Fruit fly (Drosophila melanogaster) Kc167 (cell line): Measurements from ENCODE around the gene CG11666.

Experiments used
- Myc ChIP-seq: fragments of >200 bp; optimal IDR thresholded peaks from 2 replicates; lab custom pipeline; 2017; ENCODE audit warnings: missing external identifiers
- Sin3A ChIP-seq: fragments of >200 bp; optimal IDR thresholded peaks from 2 replicates; lab custom pipeline; 2018; ENCODE audit warnings: missing external identifiers
- h ChIP-seq: fragments of >200 bp; optimal IDR thresholded peaks from 3 replicates; lab custom pipeline; 2018; ENCODE audit warnings: missing external identifiers
- insv ChIP-seq: fragments of >200 bp; optimal IDR thresholded peaks from 3 replicates; lab custom pipeline; 2018; ENCODE audit warnings: missing external identifiers
- psq ChIP-seq: fragments of >200 bp; optimal IDR thresholded peaks from 2 replicates; lab custom pipeline; 2017; ENCODE audit warnings: missing external identifiers
- ttk ChIP-seq: sonication (Bioruptor generic); optimal IDR thresholded peaks from 2 replicates; lab custom pipeline; 2017; ENCODE audit warnings: missing external identifiers

CG11666 gene

dm6 chrX:20984386-20984785 lies at the start of gene CG11666:
Gene CG11666 (plus strand): TSS chrX:20984686.
- no peak for TF ChIP-seq Sin3A (lab: Kevin White, UChicago)

dm6 chrX:20948268-20948667 lies 36.2 kb upstream of the CG11666 start:
- TF ChIP-seq Myc (no peak), insv (lab: Kevin White, UChicago) (no peak)

dm6 chrX:20963405-20963804 lies 21.1 kb upstream of the CG11666 start, which contains the start of gene Ser6:
Gene Ser6 (minus strand): TSS chrX:20963505.
- TF ChIP-seq ttk = no peak
- TF ChIP-seq insv (lab: Kevin White, UChicago) = no peak
- no peak for TF ChIP-seq psq
- no peak for TF ChIP-seq h (lab: Kevin White, UChicago)
- TF ChIP-seq Sin3A (lab: Kevin White, UChicago) = no peak
- no peak for TF ChIP-seq Myc

dm6 chrX:20965369-20966040 lies 19.0 kb upstream of the CG11666 start, which contains the start of gene CG1304:
Gene CG1304 (minus strand): TSS chrX:20965419.
- no peak for TF ChIP-seq Myc
- TF ChIP-seq insv (lab: Kevin White, UChicago) = no peak

- TF ChIP-seq h (lab: Kevin White, UChicago) = no peak
- no peak for TF ChIP-seq psq
- no peak for TF ChIP-seq Sin3A (lab: Kevin White, UChicago)
- no peak for TF ChIP-seq Myc
- no peak for TF ChIP-seq insv (lab: Kevin White, UChicago)
- no peak for TF ChIP-seq ttk
Observed at dm6 chrX:20977986-20978385, 6.5 kb upstream of the CG11666 start, which contains the start of gene CG44426. Gene CG44426 (plus strand): TSS chrX:20978286.

- TF ChIP-seq psq (no peak), ttk (no peak), insv (lab: Kevin White, UChicago) (no peak), Sin3A (lab: Kevin White, UChicago) (no peak), h (lab: Kevin White, UChicago) (no peak), Myc (no peak)
Observed at dm6 chrX:21010541-21010940, 26.1 kb downstream of the CG11666 start.

- no peak for TF ChIP-seq psq
- TF ChIP-seq ttk = no peak
- TF ChIP-seq Sin3A (lab: Kevin White, UChicago) = no peak
- TF ChIP-seq h (lab: Kevin White, UChicago) = no peak
- TF ChIP-seq Myc = no peak
- no peak for TF ChIP-seq insv (lab: Kevin White, UChicago)
Observed at dm6 chrX:21017568-21017967, 33.1 kb downstream of the CG11666 start.

dm6 chrX:21025788-21026187 lies 41.3 kb downstream of the CG11666 start, which contains the start of gene r-cup:
Gene r-cup (minus strand): TSS chrX:21025888.
- TF ChIP-seq h (lab: Kevin White, UChicago) (no peak), Sin3A (lab: Kevin White, UChicago) (no peak), ttk (no peak), insv (lab: Kevin White, UChicago) (no peak), Myc (no peak), psq (no peak)

- TF ChIP-seq insv (lab: Kevin White, UChicago) = no peak
- no peak for TF ChIP-seq psq
- TF ChIP-seq Sin3A (lab: Kevin White, UChicago) = no peak
- no peak for TF ChIP-seq Myc
- no peak for TF ChIP-seq ttk
- TF ChIP-seq h (lab: Kevin White, UChicago) = no peak
Observed at dm6 chrX:21027929-21028575, 43.6 kb downstream of the CG11666 start, which contains the start of gene CG1532. Gene CG1532 (minus strand): TSS chrX:21028361.

- no peak for TF ChIP-seq psq
- TF ChIP-seq Myc = no peak
- no peak for TF ChIP-seq insv (lab: Kevin White, UChicago)
- no peak for TF ChIP-seq h (lab: Kevin White, UChicago)
- no peak for TF ChIP-seq ttk
- no peak for TF ChIP-seq Sin3A (lab: Kevin White, UChicago)
Observed at dm6 chrX:21031819-21032261, 47.4 kb downstream of the CG11666 start, which contains the start of gene CG1529. Gene CG1529 (minus strand): TSS chrX:21031950.

dm6 chrX:21034638-21035037 lies 50.2 kb downstream of the CG11666 start:
- TF ChIP-seq Sin3A (lab: Kevin White, UChicago) (no peak), h (lab: Kevin White, UChicago) (no peak), psq (no peak), insv (lab: Kevin White, UChicago) (no peak), ttk (no peak), Myc (no peak)
